Worm (Caenorhabditis elegans): ENCODE results near the gene smrd-1.

smrd-1 gene

ce11 chrIII:10460427-10461163 is 24.8 kb upstream of the smrd-1 start, which contains the start of gene ecps-1 (continued):
- TF ChIP-seq nfya-1 (tag; optimal IDR thresholded peaks at IDR 0.05) = peak; percentile 67
- no peak for TF ChIP-seq pat-9 (tag; optimal IDR thresholded peaks at IDR 0.05)
- no peak for TF ChIP-seq mec-3 (tag; optimal IDR thresholded peaks at IDR 0.05; ENCODE audit: borderline replicate concordance)
- peak; percentile 94 for TF ChIP-seq rnt-1 (tag; optimal IDR thresholded peaks at IDR 0.05)
- TF ChIP-seq ceh-31 (tag; optimal IDR thresholded peaks at IDR 0.05) = peak; percentile 99
- peak; percentile 89 for TF ChIP-seq zip-5 (tag; optimal IDR thresholded peaks at IDR 0.05)
- peak; percentile 44; the same call in 1 of the 2 replicates for TF ChIP-seq unc-3 (GFP tag; conservative IDR thresholded peaks at IDR 0.05)
- no peak for TF ChIP-seq unc-3 (tag; optimal IDR thresholded peaks at IDR 0.05)
- no peak for TF ChIP-seq C38D4.7 (GFP tag; optimal IDR thresholded peaks at IDR 0.05)
- TF ChIP-seq ceh-6 (GFP tag; optimal IDR thresholded peaks at IDR 0.05) = no peak
- no peak for TF ChIP-seq pha-4 (tag; optimal IDR thresholded peaks at IDR 0.05)
- TF ChIP-seq sox-4 (tag; optimal IDR thresholded peaks at IDR 0.05) = no peak
- no peak for TF ChIP-seq pros-1 (tag; optimal IDR thresholded peaks at IDR 0.05)
- TF ChIP-seq Y22D7AL.16 (tag; optimal IDR thresholded peaks at IDR 0.05) = no peak
- TF ChIP-seq ceh-19 (GFP tag; optimal IDR thresholded peaks at IDR 0.05) = no peak
- TF ChIP-seq pha-2 (tag; optimal IDR thresholded peaks at IDR 0.05) = no peak
- TF ChIP-seq ztf-16 (tag; optimal IDR thresholded peaks at IDR 0.05) = peak; percentile 42
- no peak for TF ChIP-seq nhr-232 (tag; optimal IDR thresholded peaks at IDR 0.05)
- TF ChIP-seq dmd-4 (tag; optimal IDR thresholded peaks at IDR 0.05; ENCODE audit: borderline replicate concordance) = peak; percentile 28
- TF ChIP-seq eyg-1 (tag; optimal IDR thresholded peaks at IDR 0.05) = no peak
- no peak for TF ChIP-seq K02D7.2 (tag; optimal IDR thresholded peaks at IDR 0.05)
- no peak for TF ChIP-seq nhr-11 (tag; optimal IDR thresholded peaks at IDR 0.05)
- peak; percentile 8 for TF ChIP-seq ceh-48 (tag; optimal IDR thresholded peaks at IDR 0.05)
- peak; percentile 15 for TF ChIP-seq unc-55 (GFP tag; optimal IDR thresholded peaks at IDR 0.05)
- peak; percentile 70 for TF ChIP-seq pqm-1 (tag; optimal IDR thresholded peaks at IDR 0.05)
- TF ChIP-seq hlh-30 (tag; optimal IDR thresholded peaks at IDR 0.05; ENCODE audit: insufficient read depth) = no peak
- no peak for TF ChIP-seq sox-2 (GFP tag; IDR thresholded peaks at IDR 0.05)
- peak; percentile 21 for TF ChIP-seq hlh-15 (tag; optimal IDR thresholded peaks at IDR 0.05)
- TF ChIP-seq ceh-30 (tag; optimal IDR thresholded peaks at IDR 0.05) = peak; percentile 21
- no peak for TF ChIP-seq K09A11.1 (tag; optimal IDR thresholded peaks at IDR 0.05; ENCODE audit: insufficient read depth)
- no peak for TF ChIP-seq ama-1 (optimal IDR thresholded peaks at IDR 0.05)
- peak; percentile 79 for TF ChIP-seq ceh-34 (tag; optimal IDR thresholded peaks at IDR 0.05)
- no peak for TF ChIP-seq lin-11 (tag; optimal IDR thresholded peaks at IDR 0.05)
- TF ChIP-seq ets-4 (tag; optimal IDR thresholded peaks at IDR 0.05) = peak; percentile 94
- TF ChIP-seq dve-1 (tag; optimal IDR thresholded peaks at IDR 0.05) = peak; percentile 23
- TF ChIP-seq hlh-13 (GFP tag; optimal IDR thresholded peaks at IDR 0.05) = no peak
- no peak for TF ChIP-seq syd-9 (tag; optimal IDR thresholded peaks at IDR 0.05)
- no peak for TF ChIP-seq ttx-3 (tag; optimal IDR thresholded peaks at IDR 0.05)
- peak; percentile 70 for TF ChIP-seq unc-42 (tag; optimal IDR thresholded peaks at IDR 0.05)
- TF ChIP-seq tbx-2 (tag; optimal IDR thresholded peaks at IDR 0.05) = peak; percentile 97
- peak; percentile 93 for TF ChIP-seq tbx-7 (tag; optimal IDR thresholded peaks at IDR 0.05)

- TF ChIP-seq elt-2 (tag; optimal IDR thresholded peaks at IDR 0.05) = no peak
- TF ChIP-seq K09A11.1 (tag; optimal IDR thresholded peaks at IDR 0.05; ENCODE audit: insufficient read depth) = no peak
- no peak for TF ChIP-seq madf-2 (tag; optimal IDR thresholded peaks at IDR 0.05)
- TF ChIP-seq lin-11 (tag; optimal IDR thresholded peaks at IDR 0.05) = no peak
- no peak for TF ChIP-seq hlh-13 (GFP tag; optimal IDR thresholded peaks at IDR 0.05)
- TF ChIP-seq hlh-30 (tag; optimal IDR thresholded peaks at IDR 0.05; ENCODE audit: insufficient read depth) = no peak
- no peak for TF ChIP-seq eyg-1 (tag; optimal IDR thresholded peaks at IDR 0.05)
- no peak for TF ChIP-seq C38D4.7 (GFP tag; optimal IDR thresholded peaks at IDR 0.05)
- TF ChIP-seq odd-2 (tag; optimal IDR thresholded peaks at IDR 0.05) = no peak
- no peak for TF ChIP-seq tbx-7 (tag; optimal IDR thresholded peaks at IDR 0.05)
- TF ChIP-seq unc-55 (GFP tag; optimal IDR thresholded peaks at IDR 0.05) = no peak
- no peak for TF ChIP-seq unc-3 (GFP tag; conservative IDR thresholded peaks at IDR 0.05)
- no peak for TF ChIP-seq unc-3 (tag; optimal IDR thresholded peaks at IDR 0.05)
- TF ChIP-seq Y22D7AL.16 (tag; optimal IDR thresholded peaks at IDR 0.05) = no peak
- no peak for TF ChIP-seq sox-2 (GFP tag; IDR thresholded peaks at IDR 0.05)
- no peak for TF ChIP-seq ceh-22 (tag; optimal IDR thresholded peaks at IDR 0.05)
Observed at ce11 chrIII:10451012-10451411, 15.2 kb upstream of the smrd-1 start, which contains the start of gene H04D03.4. H04D03.4 (minus strand) TSS chrIII:10451112.
